Fruit fly (Drosophila melanogaster) whole organism, wandering third instar larva: ENCODE data around the gene CG32706.

Experiments used
- Abd-B ChIP-seq: fragments of >200 bp; optimal IDR thresholded peaks from 2 replicates; lab custom pipeline; 2017; ENCODE audit warnings: missing biosample characterization, missing genetic modification characterization
- CG32264 ChIP-seq: fragments of 200-800 bp; sonication (Bioruptor generic); optimal IDR thresholded peaks from 2 replicates; lab custom pipeline; 2016; ENCODE audit warnings: missing biosample characterization, missing genetic modification characterization
- CG9705 ChIP-seq: fragments of 200-800 bp; sonication (Bioruptor generic); optimal IDR thresholded peaks from 2 replicates; lab custom pipeline; 2018; ENCODE audit warnings: missing biosample characterization, mild to moderate bottlenecking, missing genetic modification characterization
- CrebA ChIP-seq: fragments of 200-800 bp; sonication (Bioruptor generic); optimal IDR thresholded peaks from 2 replicates; lab custom pipeline; 2016; ENCODE audit warnings: missing biosample characterization, mild to moderate bottlenecking, missing genetic modification characterization, borderline replicate concordance
- Dfd ChIP-seq: fragments of >200 bp; optimal IDR thresholded peaks from 2 replicates; lab custom pipeline; 2017; ENCODE audit warnings: missing biosample characterization, missing genetic modification characterization
- Dif ChIP-seq: fragments of 200-275, 200-300 bp; sonication (Bioruptor generic); optimal IDR thresholded peaks from 2 replicates; lab custom pipeline; 2018; ENCODE audit warnings: missing biosample characterization, missing genetic modification characterization; ENCODE audit not compliant: partially characterized antibody
- GATAd ChIP-seq: sonication (Bioruptor generic); optimal IDR thresholded peaks from 2 replicates; lab custom pipeline; 2016; ENCODE audit warnings: missing biosample characterization, missing genetic modification characterization
- HLH106 ChIP-seq: fragments of 200-800 bp; optimal IDR thresholded peaks from 3 replicates; lab custom pipeline; 2019; ENCODE audit warnings: missing biosample characterization, mild to moderate bottlenecking, missing genetic modification characterization, moderate library complexity
- Hnf4 ChIP-seq: fragments of 200-800 bp; sonication (Bioruptor generic); optimal IDR thresholded peaks from 2 replicates; lab custom pipeline; 2016; ENCODE audit warnings: missing biosample characterization, mild to moderate bottlenecking, missing genetic modification characterization
- Hr78 ChIP-seq: fragments of >200 bp; optimal IDR thresholded peaks from 2 replicates; lab custom pipeline; 2017; ENCODE audit warnings: missing biosample characterization, missing genetic modification characterization
- Hr83 ChIP-seq: fragments of 200-300 bp; sonication (Bioruptor generic); optimal IDR thresholded peaks from 2 replicates; lab custom pipeline; 2016; ENCODE audit warnings: missing biosample characterization, mild to moderate bottlenecking, missing genetic modification characterization, moderate library complexity; ENCODE audit not compliant: poor library complexity, severe bottlenecking
- Jra ChIP-seq: sonication (Bioruptor generic); optimal IDR thresholded peaks from 2 replicates; lab custom pipeline; 2016; ENCODE audit warnings: missing biosample characterization, missing genetic modification characterization
- Mio ChIP-seq: sonication (Bioruptor generic); optimal IDR thresholded peaks from 2 replicates; lab custom pipeline; 2016; ENCODE audit warnings: missing biosample characterization, missing genetic modification characterization
- Myc ChIP-seq: fragments of >200 bp; optimal IDR thresholded peaks from 2 replicates; lab custom pipeline; 2017
- N ChIP-seq: fragments of >200 bp; optimal IDR thresholded peaks from 2 replicates; lab custom pipeline; 2018; ENCODE audit warnings: missing biosample characterization, missing external identifiers, missing genetic modification characterization
- OdsH ChIP-seq: fragments of 200-800 bp; sonication (Bioruptor generic); optimal IDR thresholded peaks from 2 replicates; lab custom pipeline; 2016; ENCODE audit warnings: missing biosample characterization, mild to moderate bottlenecking, missing genetic modification characterization
- Rel ChIP-seq, 2 experiments: fragments of 200-800 bp; sonication (Bioruptor generic) in 1 of 2; optimal IDR thresholded peaks; 2 replicates in 1 of 2; 3 replicates in 1 of 2; lab custom pipeline; 2016 to 2019; ENCODE audit warnings: mild to moderate bottlenecking in 2 of 2, missing biosample characterization in 2 of 2, missing genetic modification characterization in 2 of 2, moderate library complexity in 1 of 2
- Sp1 ChIP-seq: fragments of 200-800 bp; sonication (Bioruptor generic); optimal IDR thresholded peaks from 3 replicates; lab custom pipeline; 2019; ENCODE audit warnings: missing biosample characterization, mild to moderate bottlenecking, missing genetic modification characterization, moderate library complexity
- Vsx2 ChIP-seq: fragments of 200-300, 225-300 bp; sonication (Bioruptor generic); optimal IDR thresholded peaks from 2 replicates; lab custom pipeline; 2018; ENCODE audit warnings: missing biosample characterization, missing genetic modification characterization; ENCODE audit not compliant: partially characterized antibody
- br ChIP-seq: fragments of 200-800 bp; sonication (Bioruptor generic); optimal IDR thresholded peaks from 2 replicates; lab custom pipeline; 2016; ENCODE audit warnings: missing biosample characterization, missing genetic modification characterization
- brk ChIP-seq: fragments of 200-800 bp; sonication (Bioruptor generic); optimal IDR thresholded peaks from 2 replicates; lab custom pipeline; 2016; ENCODE audit warnings: missing biosample characterization, mild to moderate bottlenecking, missing genetic modification characterization
- dl ChIP-seq, 2 experiments: fragments of 175-275, 200-275 bp in 1 of 2; fragments of 200-275 bp in 1 of 2; sonication (Bioruptor generic); optimal IDR thresholded peaks; lab custom pipeline; 2018; ENCODE audit warnings: mild to moderate bottlenecking in 2 of 2, missing biosample characterization in 2 of 2, missing genetic modification characterization in 2 of 2, moderate library complexity in 2 of 2; ENCODE audit not compliant: partially characterized antibody in 2 of 2, insufficient read depth in 1 of 2
- dmrt93B ChIP-seq: fragments of 200-800 bp; sonication (Bioruptor generic); optimal IDR thresholded peaks from 2 replicates; lab custom pipeline; 2018; ENCODE audit warnings: missing biosample characterization, mild to moderate bottlenecking, missing genetic modification characterization
- dsf ChIP-seq: sonication (Bioruptor generic); optimal IDR thresholded peaks from 2 replicates; lab custom pipeline; 2016; ENCODE audit warnings: missing biosample characterization, missing genetic modification characterization, borderline replicate concordance
- ey ChIP-seq: fragments of 200-800 bp; sonication (Bioruptor generic); optimal IDR thresholded peaks from 2 replicates; lab custom pipeline; 2016; ENCODE audit warnings: missing biosample characterization, missing genetic modification characterization
- foxo ChIP-seq, 2 experiments: fragments of 200-800 bp; sonication (Bioruptor generic); optimal IDR thresholded peaks; 2 replicates in 1 of 2; 3 replicates in 1 of 2; lab custom pipeline; 2016 to 2017; ENCODE audit warnings: missing biosample characterization in 2 of 2, missing genetic modification characterization in 2 of 2
- fru ChIP-seq: fragments of 200-800 bp; sonication (Bioruptor generic); optimal IDR thresholded peaks from 3 replicates; lab custom pipeline; 2016; ENCODE audit warnings: missing biosample characterization, mild to moderate bottlenecking, missing genetic modification characterization
- h ChIP-seq: fragments of 200-800 bp; sonication (Bioruptor generic); optimal IDR thresholded peaks from 3 replicates; lab custom pipeline; 2016; ENCODE audit warnings: missing biosample characterization, mild to moderate bottlenecking, missing genetic modification characterization
- jim ChIP-seq: fragments of 175-275, 200-325 bp; sonication (Bioruptor generic); optimal IDR thresholded peaks from 2 replicates; lab custom pipeline; 2016; ENCODE audit warnings: missing biosample characterization, mild to moderate bottlenecking, missing genetic modification characterization
- lola ChIP-seq: fragments of >200 bp; optimal IDR thresholded peaks from 2 replicates; lab custom pipeline; 2017; ENCODE audit warnings: missing biosample characterization, missing genetic modification characterization
- pan ChIP-seq: fragments of >200 bp; optimal IDR thresholded peaks from 2 replicates; lab custom pipeline; 2017
- psq ChIP-seq: fragments of 200-800 bp; sonication (Bioruptor generic); optimal IDR thresholded peaks from 3 replicates; lab custom pipeline; 2017; ENCODE audit warnings: missing biosample characterization, mild to moderate bottlenecking, missing genetic modification characterization, moderate library complexity
- rgr ChIP-seq: fragments of 200-800 bp; sonication (Bioruptor generic); optimal IDR thresholded peaks from 3 replicates; lab custom pipeline; 2016; ENCODE audit warnings: missing biosample characterization, mild to moderate bottlenecking, missing genetic modification characterization
- sage ChIP-seq: fragments of 200-800 bp; sonication (Bioruptor generic); optimal IDR thresholded peaks from 2 replicates; lab custom pipeline; 2016; ENCODE audit warnings: missing biosample characterization, mild to moderate bottlenecking, missing genetic modification characterization
- sv ChIP-seq: fragments of 200-800 bp; sonication (Bioruptor generic); optimal IDR thresholded peaks from 3 replicates; lab custom pipeline; 2016; ENCODE audit warnings: missing biosample characterization, missing genetic modification characterization
- tai ChIP-seq: sonication (Bioruptor generic); optimal IDR thresholded peaks from 2 replicates; lab custom pipeline; 2016; ENCODE audit warnings: missing biosample characterization, missing genetic modification characterization
- usp ChIP-seq: fragments of >200 bp; optimal IDR thresholded peaks from 2 replicates; lab custom pipeline; 2017; ENCODE audit warnings: missing biosample characterization, missing genetic modification characterization
- woc ChIP-seq: sonication (Bioruptor generic); optimal IDR thresholded peaks from 2 replicates; lab custom pipeline; 2016; ENCODE audit warnings: missing biosample characterization, mild to moderate bottlenecking, missing genetic modification characterization

CG32706 gene

DNA sequence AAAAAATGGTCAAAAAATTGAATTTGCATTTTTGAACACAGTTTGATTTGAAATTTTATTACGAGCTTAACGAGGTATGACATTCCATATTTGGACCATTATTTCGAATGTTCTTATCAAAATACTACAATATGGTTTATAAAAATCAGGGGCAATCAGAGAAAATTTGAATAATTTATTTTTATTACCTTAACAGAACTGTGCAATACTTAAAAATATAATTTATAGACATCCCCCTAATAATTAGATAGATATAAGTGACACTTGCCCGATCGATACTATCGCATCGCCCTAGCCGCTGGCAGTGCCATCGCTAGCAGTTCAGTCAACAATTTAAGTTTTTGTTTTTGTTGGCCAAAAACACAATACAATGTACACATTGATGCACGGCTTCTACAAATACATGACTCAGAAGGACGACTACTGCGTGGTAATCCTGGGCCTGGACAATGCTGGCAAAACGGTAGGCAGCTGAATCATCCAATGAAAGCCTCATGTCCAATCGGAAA lies 19.9 kb downstream of the CG32706 start, which contains the start of gene Arfrp1:
TSS of gene Arfrp1 (plus strand) at position 295 of the 509 bp plus-strand sequence.
- TF ChIP-seq h (GFP tag; lab: Kevin White, UChicago): peak; percentile 2
- TF ChIP-seq Mio (GFP tag; lab: Kevin White, UChicago): no peak
- TF ChIP-seq ey (GFP tag; lab: Kevin White, UChicago): peak; percentile 34
- no peak for TF ChIP-seq Vsx2
- no peak for TF ChIP-seq Dfd (GFP tag; lab: Kevin White, UChicago)
- TF ChIP-seq br (GFP tag; lab: Kevin White, UChicago): no peak
- no peak for TF ChIP-seq jim (GFP tag; lab: Kevin White, UChicago)
- peak; percentile 35 for TF ChIP-seq woc
- TF ChIP-seq Abd-B: no peak
- no peak for TF ChIP-seq pan (lab: Kevin White, UChicago)
- TF ChIP-seq GATAd (GFP tag; lab: Kevin White, UChicago): no peak
- TF ChIP-seq Dif (GFP tag; lab: Kevin White, UChicago): no peak
- no peak for TF ChIP-seq Hnf4 (GFP tag; lab: Kevin White, UChicago)
- TF ChIP-seq Jra: peak; percentile 42
- no peak for TF ChIP-seq psq (GFP tag; lab: Kevin White, UChicago)
- no peak for TF ChIP-seq Hr78 (GFP tag; lab: Kevin White, UChicago)
- no peak for TF ChIP-seq tai (GFP tag; lab: Kevin White, UChicago)
- TF ChIP-seq sv (GFP tag; lab: Kevin White, UChicago): peak; percentile 5
- TF ChIP-seq Hr83 (GFP tag; lab: Kevin White, UChicago): no peak
- TF ChIP-seq CG32264: no peak
- peak; percentile 20 for TF ChIP-seq Myc (lab: Kevin White, UChicago)
- TF ChIP-seq Rel (GFP tag; optimal IDR thresholded peaks at IDR 0.05; lab: Kevin White, UChicago): no peak
- peak; percentile 9 for TF ChIP-seq Rel (tag; optimal IDR thresholded peaks at IDR 0.05; lab: Kevin White, UChicago)
- no peak for TF ChIP-seq OdsH (GFP tag; lab: Kevin White, UChicago)
- TF ChIP-seq dl (GFP tag; optimal IDR thresholded peaks at IDR 0.05; lab: Kevin White, UChicago; ENCODE audit: insufficient read depth in 1 of 2, partially characterized antibody in 2 of 2): no peak
- no peak for TF ChIP-seq brk (GFP tag; lab: Kevin White, UChicago)
- TF ChIP-seq dmrt93B: no peak
- no peak for TF ChIP-seq CrebA
- no peak for TF ChIP-seq usp (GFP tag; lab: Kevin White, UChicago)
- no peak for TF ChIP-seq dsf (GFP tag; lab: Kevin White, UChicago)
- no peak for TF ChIP-seq Sp1 (GFP tag; lab: Kevin White, UChicago)
- TF ChIP-seq foxo (GFP tag; optimal IDR thresholded peaks at IDR 0.05; lab: Kevin White, UChicago): no peak
- TF ChIP-seq rgr: no peak
- TF ChIP-seq CG9705 (GFP tag; lab: Kevin White, UChicago): no peak
- TF ChIP-seq HLH106: peak; percentile 53
- TF ChIP-seq sage: no peak
- no peak for TF ChIP-seq fru (GFP tag; lab: Kevin White, UChicago)
- TF ChIP-seq N (GFP tag; lab: Kevin White, UChicago): no peak
- TF ChIP-seq lola (GFP tag; lab: Kevin White, UChicago): no peak

DNA sequence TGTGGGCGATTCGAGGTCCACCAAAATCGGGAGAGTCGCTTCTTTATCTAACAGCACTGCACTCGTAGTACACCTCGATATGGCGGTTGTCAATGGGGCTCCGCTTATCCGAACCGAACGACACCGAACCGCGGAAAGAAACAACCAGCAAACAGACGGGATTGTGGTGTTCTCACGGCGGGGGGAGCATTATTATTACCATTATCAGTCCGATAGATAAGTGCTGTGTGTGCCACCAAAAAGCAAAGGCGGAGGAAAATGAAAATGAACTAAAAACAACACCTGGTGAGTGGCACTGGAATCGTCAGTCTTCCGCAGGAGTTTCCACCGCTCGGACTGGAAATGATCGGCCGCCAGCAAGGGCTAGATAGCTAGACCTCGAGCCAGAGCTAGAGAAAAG lies 21.5 kb downstream of the CG32706 start, which contains the start of gene AP-1gamma:
TSS of gene AP-1gamma (plus strand) at position 305 of the 400 bp plus-strand sequence.
- no peak for TF ChIP-seq brk (GFP tag; lab: Kevin White, UChicago)
- peak; percentile 6 for TF ChIP-seq psq (GFP tag; lab: Kevin White, UChicago)
- TF ChIP-seq, all 38 proteins: peak for 1
